Worm (Caenorhabditis elegans): ENCODE results near the gene Y26G10.4.

Gene Y26G10.4

ce11 chrV:17699097-17699496 is at the start of gene Y26G10.4:
Y26G10.4 (minus strand) TSS chrV:17699197.
- TF ChIP-seq W03F9.2 (tag; optimal IDR thresholded peaks at IDR 0.05) (no peak), dao-5 (tag; optimal IDR thresholded peaks at IDR 0.05) (no peak), him-1 (tag; optimal IDR thresholded peaks at IDR 0.05) (no peak)

DNA sequence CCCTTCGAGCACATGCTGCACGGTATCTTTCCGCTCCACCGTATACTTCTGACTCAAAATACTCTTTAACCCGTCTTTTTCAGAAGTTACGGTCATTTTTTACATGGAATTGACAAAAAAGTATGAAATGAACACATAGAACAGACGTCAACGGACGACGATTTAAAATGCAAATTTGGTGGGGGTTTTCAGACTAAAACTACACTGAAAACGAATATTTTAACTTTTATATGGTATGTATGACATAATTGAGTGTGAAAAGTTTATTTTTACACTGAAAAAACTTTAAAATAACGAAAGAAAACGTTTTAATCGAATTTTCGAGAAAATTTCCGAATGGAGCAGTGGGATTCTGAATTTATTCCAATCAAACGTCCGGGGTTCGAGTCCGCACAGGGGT is 48.0 kb upstream of the Y26G10.4 start, which contains the start of gene twk-36:
twk-36 (minus strand) TSS at position 101 of the 400 bp plus-strand sequence.
- TF ChIP-seq dao-5 (tag; optimal IDR thresholded peaks at IDR 0.05) (no peak), W03F9.2 (tag; optimal IDR thresholded peaks at IDR 0.05) (no peak), him-1 (tag; optimal IDR thresholded peaks at IDR 0.05) (no peak)

- TF ChIP-seq him-1 (tag; optimal IDR thresholded peaks at IDR 0.05) (no peak), W03F9.2 (tag; optimal IDR thresholded peaks at IDR 0.05) (no peak), dao-5 (tag; optimal IDR thresholded peaks at IDR 0.05) (no peak)
Measured at ce11 chrV:17743802-17744201, 44.8 kb upstream of the Y26G10.4 start.

ce11 chrV:17739801-17740200 is 40.8 kb upstream of the Y26G10.4 start, which contains the start of gene cutl-4:
cutl-4 (minus strand) TSS chrV:17739901.
- no peak for TF ChIP-seq dao-5 (tag; optimal IDR thresholded peaks at IDR 0.05)
- no peak for TF ChIP-seq him-1 (tag; optimal IDR thresholded peaks at IDR 0.05)
- no peak for TF ChIP-seq W03F9.2 (tag; optimal IDR thresholded peaks at IDR 0.05)

ce11 chrV:17732516-17732915 is 33.5 kb upstream of the Y26G10.4 start, which contains the start of gene twk-42:
twk-42 (minus strand) TSS chrV:17732616.
- TF ChIP-seq W03F9.2 (tag; optimal IDR thresholded peaks at IDR 0.05) (no peak), him-1 (tag; optimal IDR thresholded peaks at IDR 0.05) (no peak), dao-5 (tag; optimal IDR thresholded peaks at IDR 0.05) (no peak)

- no peak for TF ChIP-seq him-1 (tag; optimal IDR thresholded peaks at IDR 0.05)
- no peak for TF ChIP-seq W03F9.2 (tag; optimal IDR thresholded peaks at IDR 0.05)
- no peak for TF ChIP-seq dao-5 (tag; optimal IDR thresholded peaks at IDR 0.05)
Measured at ce11 chrV:17728757-17729156, 29.8 kb upstream of the Y26G10.4 start.

DNA sequence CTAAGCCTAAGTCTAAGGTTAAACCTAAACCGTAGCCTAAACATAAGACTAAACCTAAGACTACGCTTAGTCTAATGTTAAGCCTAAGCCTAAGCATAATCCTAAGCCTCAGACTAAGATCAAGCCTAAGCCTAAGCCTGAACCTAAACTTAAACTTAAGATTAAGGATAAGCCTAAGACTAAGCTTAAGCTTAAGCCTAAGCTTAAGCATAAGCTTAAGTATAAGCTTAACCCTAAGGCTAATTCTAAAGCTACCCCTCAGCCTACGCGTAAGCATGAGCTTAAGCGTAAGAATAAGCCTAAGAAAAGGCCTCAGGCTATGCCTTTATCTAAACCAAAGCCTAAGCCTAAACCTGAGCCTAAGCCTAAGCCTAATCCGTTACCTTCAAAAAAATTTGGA is 29.3 kb upstream of the Y26G10.4 start:
- no peak for TF ChIP-seq dao-5 (tag; optimal IDR thresholded peaks at IDR 0.05)
- TF ChIP-seq W03F9.2 (tag; optimal IDR thresholded peaks at IDR 0.05), result no peak
- no peak for TF ChIP-seq him-1 (tag; optimal IDR thresholded peaks at IDR 0.05)

DNA sequence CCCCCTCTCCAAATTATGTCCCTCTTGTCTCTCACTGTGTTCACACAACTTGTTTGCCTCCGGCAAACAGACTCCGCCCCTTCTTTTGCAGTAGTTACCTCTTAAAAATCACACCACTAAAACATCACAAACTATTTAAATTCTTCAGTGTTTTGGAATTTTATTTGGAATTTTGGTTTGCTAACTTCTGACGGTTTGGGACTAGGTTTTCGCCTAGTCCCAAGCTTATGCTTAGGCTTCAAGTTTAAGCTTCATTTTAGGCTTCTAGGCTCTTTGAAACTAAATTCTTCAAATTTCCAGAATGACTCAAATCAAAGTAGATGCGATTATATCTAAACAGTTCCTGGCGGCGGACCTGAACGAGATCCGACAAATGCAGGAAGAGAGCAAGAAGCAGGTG is 25.7 kb upstream of the Y26G10.4 start, which contains the start of gene fat-5:
fat-5 (plus strand) TSS at position 301 of the 400 bp plus-strand sequence.
- TF ChIP-seq W03F9.2 (tag; optimal IDR thresholded peaks at IDR 0.05) (no peak), him-1 (tag; optimal IDR thresholded peaks at IDR 0.05) (no peak)

DNA sequence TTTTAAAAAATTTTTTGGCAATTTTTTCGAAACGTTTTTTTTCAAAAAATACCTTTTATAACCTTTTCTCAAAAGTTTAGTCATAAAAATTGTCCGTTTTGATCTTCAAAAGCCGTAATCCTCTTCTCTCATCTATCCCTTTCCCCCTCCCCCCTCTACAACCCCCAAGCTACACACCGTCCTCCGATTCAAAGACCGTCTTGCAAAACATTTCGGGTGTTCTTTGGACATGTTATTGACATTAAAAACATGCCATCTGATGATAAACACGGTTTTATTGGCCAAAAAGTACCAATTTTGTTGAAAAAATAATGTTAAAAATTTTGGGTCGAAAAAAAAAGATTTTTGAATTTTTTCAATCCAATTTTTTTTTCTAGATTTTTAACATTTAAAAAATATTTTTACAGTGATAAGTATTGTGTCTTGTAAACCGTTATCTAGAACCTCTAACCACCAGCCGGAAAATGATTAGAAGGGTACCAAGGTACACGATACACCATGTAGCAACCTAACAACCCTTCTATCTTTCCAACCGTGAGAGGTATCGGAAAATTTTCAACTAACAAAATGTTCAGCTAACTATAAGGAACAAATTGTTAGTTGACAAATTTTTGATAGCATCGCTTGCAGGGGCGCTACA is 24.3 kb upstream of the Y26G10.4 start:
- TF ChIP-seq him-1 (tag; optimal IDR thresholded peaks at IDR 0.05), result no peak
- TF ChIP-seq dao-5 (tag; optimal IDR thresholded peaks at IDR 0.05), result no peak

- TF ChIP-seq him-1 (tag; optimal IDR thresholded peaks at IDR 0.05) (no peak), W03F9.2 (tag; optimal IDR thresholded peaks at IDR 0.05) (no peak), dao-5 (tag; optimal IDR thresholded peaks at IDR 0.05) (no peak)
Measured at ce11 chrV:17722553-17722952, 23.6 kb upstream of the Y26G10.4 start.

DNA sequence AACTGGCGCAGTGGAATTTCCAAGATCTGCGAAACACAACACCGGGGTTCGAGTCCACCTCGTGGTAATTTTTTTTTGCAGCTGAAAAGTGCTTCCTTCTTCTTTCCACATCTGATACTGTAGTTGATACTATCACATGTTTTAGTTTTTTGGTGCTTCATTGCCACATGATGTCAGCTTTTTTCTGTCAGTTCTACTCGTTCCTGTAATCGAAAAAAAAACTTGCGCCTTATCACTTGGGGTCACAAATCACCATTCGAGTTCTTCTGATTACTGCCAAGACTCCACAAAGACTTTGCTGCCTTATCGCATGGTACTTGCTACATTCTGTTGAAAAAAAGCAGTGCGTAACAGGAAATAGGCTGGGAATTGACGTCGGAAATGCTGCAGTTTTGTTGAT is 22.7 kb upstream of the Y26G10.4 start:
- TF ChIP-seq W03F9.2 (tag; optimal IDR thresholded peaks at IDR 0.05) (no peak), him-1 (tag; optimal IDR thresholded peaks at IDR 0.05) (no peak), dao-5 (tag; optimal IDR thresholded peaks at IDR 0.05) (no peak)

DNA sequence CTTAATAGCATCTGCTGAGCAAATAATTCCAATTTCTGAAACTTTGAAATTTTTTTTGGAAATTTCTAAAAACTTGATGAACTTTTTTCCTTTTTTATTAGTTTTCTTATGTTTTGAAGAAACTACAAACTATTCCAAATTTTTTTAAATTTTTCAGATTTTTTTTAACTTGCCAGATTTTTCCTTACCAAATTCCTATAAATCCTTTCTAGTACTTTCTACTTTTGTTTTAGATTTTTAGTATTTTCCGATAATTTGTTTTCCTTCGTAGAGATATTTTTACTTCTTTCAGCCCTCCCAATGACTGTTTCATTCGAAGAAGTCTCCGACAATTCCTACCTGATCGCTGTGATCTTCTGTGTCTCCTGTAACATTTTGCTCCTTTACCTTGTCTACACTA is 19.6 kb upstream of the Y26G10.4 start, which contains the start of gene str-77:
str-77 (plus strand) TSS at position 301 of the 400 bp plus-strand sequence.
- TF ChIP-seq W03F9.2 (tag; optimal IDR thresholded peaks at IDR 0.05) (no peak), him-1 (tag; optimal IDR thresholded peaks at IDR 0.05) (no peak), dao-5 (tag; optimal IDR thresholded peaks at IDR 0.05) (no peak)

- TF ChIP-seq dao-5 (tag; optimal IDR thresholded peaks at IDR 0.05) (no peak), him-1 (tag; optimal IDR thresholded peaks at IDR 0.05) (no peak), W03F9.2 (tag; optimal IDR thresholded peaks at IDR 0.05) (no peak)
Measured at ce11 chrV:17714330-17714729, 15.3 kb upstream of the Y26G10.4 start, which contains the start of gene twk-33. twk-33 (minus strand) TSS chrV:17714377.

ce11 chrV:17712349-17712748 is 13.4 kb upstream of the Y26G10.4 start:
- no peak for TF ChIP-seq dao-5 (tag; optimal IDR thresholded peaks at IDR 0.05)
- no peak for TF ChIP-seq him-1 (tag; optimal IDR thresholded peaks at IDR 0.05)
- TF ChIP-seq W03F9.2 (tag; optimal IDR thresholded peaks at IDR 0.05), result no peak

DNA sequence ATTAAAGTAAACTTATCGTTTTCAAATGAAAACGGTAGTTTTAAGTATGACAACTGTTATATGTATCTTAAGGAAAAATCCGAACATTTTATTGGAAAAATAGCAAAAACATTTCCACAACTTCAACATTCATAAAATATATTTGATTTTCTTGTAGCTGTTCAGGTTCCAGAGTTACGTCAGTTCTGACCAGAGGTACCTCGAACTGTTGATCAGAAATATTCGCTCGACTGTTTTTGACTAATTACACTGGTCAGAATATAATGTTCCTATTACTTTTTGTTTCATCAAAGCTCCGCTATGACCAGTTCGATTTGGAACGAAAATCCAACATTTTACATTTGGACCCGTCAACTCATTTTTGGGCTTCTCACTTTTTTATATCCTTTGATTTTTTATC is 8.0 kb upstream of the Y26G10.4 start, which contains the start of gene srh-31:
srh-31 (plus strand) TSS at position 301 of the 400 bp plus-strand sequence.
- TF ChIP-seq dao-5 (tag; optimal IDR thresholded peaks at IDR 0.05), result no peak
- no peak for TF ChIP-seq him-1 (tag; optimal IDR thresholded peaks at IDR 0.05)
- TF ChIP-seq W03F9.2 (tag; optimal IDR thresholded peaks at IDR 0.05), result no peak

Measured in whole organism, L4/young adult.